Worm (Caenorhabditis elegans) whole organism, L4/young adult: Measurements from ENCODE around the gene sma-5.

Experiments
- dao-5 ChIP-seq: sonication (generic microtip); optimal IDR thresholded peaks from 2 replicates; lab custom pipeline; 2016; ENCODE audit warnings: missing genotype, missing genetic modification characterization, moderate library complexity, missing compliant biosample characterization
- him-1 ChIP-seq: sonication (generic microtip); optimal IDR thresholded peaks from 2 replicates; lab custom pipeline; 2016; ENCODE audit warnings: missing genotype, missing genetic modification reagents, missing genetic modification characterization, missing compliant biosample characterization

ce11 chrX:11994484-11994883 lies 10.9 kb downstream of the sma-5 start, which contains the start of gene C49F5.7:
- TF ChIP-seq him-1 (tag; lab: Kevin White, UChicago) = no peak
- no peak for TF ChIP-seq dao-5 (tag; lab: Kevin White, UChicago)
